Fruit fly (Drosophila melanogaster) whole organism, embryonic: ENCODE data around the gene rgn.

Experiments used
- CG10959 ChIP-seq: fragments of 200-800 bp; sonication (Bioruptor generic); IDR thresholded peaks from 2 replicates; pipeline ENCODE4 v1.3.6; 2022; ENCODE audit warnings: missing biosample characterization, missing genetic modification characterization
- CG11085 ChIP-seq: fragments of 200-800 bp; sonication (Bioruptor generic); IDR thresholded peaks from 2 replicates; pipeline ENCODE4 v1.3.6; 2022; ENCODE audit warnings: missing biosample characterization, missing genetic modification characterization
- CG11560 ChIP-seq: fragments of 200-800 bp; sonication (Bioruptor generic); IDR thresholded peaks from 3 replicates; pipeline ENCODE4 v1.3.6; 2022; ENCODE audit warnings: missing biosample characterization, missing genetic modification characterization
- CG11723 ChIP-seq: fragments of 200-800 bp; sonication (Bioruptor generic); optimal IDR thresholded peaks from 2 replicates; lab custom pipeline; 2017; ENCODE audit warnings: missing biosample characterization, mild to moderate bottlenecking, missing genetic modification characterization
- CG12769 ChIP-seq: fragments of 200-800 bp; sonication (Bioruptor generic); optimal IDR thresholded peaks from 2 replicates; lab custom pipeline; 2019; ENCODE audit warnings: missing biosample characterization, mild to moderate bottlenecking, missing genetic modification characterization, moderate library complexity
- CG13296 ChIP-seq: fragments of 200-800 bp; sonication (Bioruptor generic); optimal IDR thresholded peaks from 3 replicates; lab custom pipeline; 2018; ENCODE audit warnings: missing biosample characterization, mild to moderate bottlenecking, missing genetic modification characterization
- CG13424 ChIP-seq: fragments of 200-800 bp; sonication (Bioruptor generic); optimal IDR thresholded peaks from 2 replicates; lab custom pipeline; 2019; ENCODE audit warnings: missing biosample characterization, mild to moderate bottlenecking, missing genetic modification characterization, moderate library complexity
- CG13775 ChIP-seq: fragments of 200-800 bp; sonication (Bioruptor generic); optimal IDR thresholded peaks from 3 replicates; lab custom pipeline; 2017; ENCODE audit warnings: missing biosample characterization, mild to moderate bottlenecking, missing genetic modification characterization
- CG14965 ChIP-seq: fragments of 200-800 bp; sonication (Bioruptor generic); optimal IDR thresholded peaks from 2 replicates; lab custom pipeline; 2016; ENCODE audit warnings: missing biosample characterization, missing genetic modification characterization, borderline replicate concordance
- CG16779 ChIP-seq: fragments of 200-800 bp; sonication (Bioruptor generic); IDR thresholded peaks from 2 replicates; pipeline ENCODE4 v1.3.6; 2022; ENCODE audit warnings: missing biosample characterization, missing genetic modification characterization
- CG16863 ChIP-seq: fragments of 200-800 bp; sonication (Bioruptor generic); optimal IDR thresholded peaks from 3 replicates; lab custom pipeline; 2016; ENCODE audit warnings: missing biosample characterization, missing genetic modification characterization
- CG18764 ChIP-seq: fragments of 200-800 bp; sonication (Bioruptor generic); optimal IDR thresholded peaks from 3 replicates; lab custom pipeline; 2016; ENCODE audit warnings: missing biosample characterization, missing genetic modification characterization
- CG33213 ChIP-seq: fragments of 200-800 bp; sonication (Bioruptor generic); optimal IDR thresholded peaks from 3 replicates; lab custom pipeline; 2016; ENCODE audit warnings: missing biosample characterization, missing genetic modification characterization
- CG34422 ChIP-seq: fragments of 200-800 bp; sonication (Bioruptor generic); IDR thresholded peaks from 3 replicates; pipeline ENCODE4 v1.3.6; 2022; ENCODE audit warnings: missing biosample characterization, missing genetic modification characterization
- CG3726 ChIP-seq: fragments of 200-800 bp; sonication (Bioruptor generic); IDR thresholded peaks from 3 replicates; pipeline ENCODE4, ENCODE4 v1.3.6; 2022; ENCODE audit warnings: missing biosample characterization, missing genetic modification characterization
- CG4360 ChIP-seq: fragments of 200-800 bp; sonication (Bioruptor generic); IDR thresholded peaks from 2 replicates; pipeline ENCODE4 v1.3.6; 2022; ENCODE audit warnings: missing biosample characterization, missing genetic modification characterization
- CG6683 ChIP-seq: fragments of 200-800 bp; sonication (Bioruptor generic); optimal IDR thresholded peaks from 2 replicates; lab custom pipeline; 2017; ENCODE audit warnings: missing biosample characterization, mild to moderate bottlenecking, missing genetic modification characterization, missing genetic modification reagents
- CG6689 ChIP-seq: fragments of 200-800 bp; sonication (Bioruptor generic); IDR thresholded peaks from 2 replicates; pipeline ENCODE4 v1.3.6; 2022; ENCODE audit warnings: missing biosample characterization, missing genetic modification characterization
- CG7786 ChIP-seq: fragments of 200-800 bp; sonication (Bioruptor generic); optimal IDR thresholded peaks from 2 replicates; lab custom pipeline; 2016; ENCODE audit warnings: missing biosample characterization, missing genetic modification characterization
- CG8089 ChIP-seq: fragments of 200-800 bp; sonication (Bioruptor generic); optimal IDR thresholded peaks from 3 replicates; lab custom pipeline; 2016; ENCODE audit warnings: missing biosample characterization, missing genetic modification characterization
- CG8388 ChIP-seq: fragments of 200-800 bp; sonication (Bioruptor generic); optimal IDR thresholded peaks from 2 replicates; lab custom pipeline; 2019; ENCODE audit warnings: missing biosample characterization, mild to moderate bottlenecking, missing genetic modification characterization, moderate library complexity
- CG8944 ChIP-seq: fragments of 200-800 bp; sonication (Bioruptor generic); optimal IDR thresholded peaks from 3 replicates; lab custom pipeline; 2016; ENCODE audit warnings: missing biosample characterization, missing genetic modification characterization
- CG9437 ChIP-seq: fragments of 200-800 bp; sonication (Bioruptor generic); optimal IDR thresholded peaks from 2 replicates; lab custom pipeline; 2018; ENCODE audit warnings: missing biosample characterization, mild to moderate bottlenecking, missing genetic modification characterization
- Deaf1 ChIP-seq: fragments of 200-800 bp; optimal IDR thresholded peaks from 3 replicates; lab custom pipeline; 2019; ENCODE audit warnings: missing biosample characterization, mild to moderate bottlenecking, missing genetic modification characterization, moderate library complexity
- Dek ChIP-seq: fragments of 200-800 bp; sonication (Bioruptor generic); optimal IDR thresholded peaks from 3 replicates; lab custom pipeline; 2019; ENCODE audit warnings: missing biosample characterization, mild to moderate bottlenecking, missing genetic modification characterization, moderate library complexity
- Dfd ChIP-seq, 2 experiments: fragments of >200 bp; optimal IDR thresholded peaks; 2 replicates each; lab custom pipeline; 2017; ENCODE audit warnings: missing biosample characterization in 2 of 2, missing genetic modification characterization in 2 of 2
- Dip2 ChIP-seq: fragments of 200-800 bp; sonication (Bioruptor generic); IDR thresholded peaks from 2 replicates; pipeline ENCODE4 v1.3.6; 2022; ENCODE audit warnings: missing biosample characterization, missing genetic modification characterization
- Dll ChIP-seq: fragments of 200-800 bp; sonication (Bioruptor generic); IDR thresholded peaks from 4 replicates; pipeline ENCODE4 v1.3.6; 2022; ENCODE audit warnings: missing biosample characterization, missing genetic modification characterization; ENCODE audit not compliant: partially characterized antibody
- E2f1 ChIP-seq: fragments of 200-800 bp; sonication (Bioruptor generic); IDR thresholded peaks from 2 replicates; pipeline ENCODE4 v1.3.6; 2022; ENCODE audit warnings: missing biosample characterization, missing genetic modification characterization
- HLH54F ChIP-seq: fragments of 200-800 bp; sonication (Bioruptor generic); optimal IDR thresholded peaks from 3 replicates; lab custom pipeline; 2016; ENCODE audit warnings: missing biosample characterization, missing genetic modification characterization
- Hey ChIP-seq: fragments of 200-800 bp; sonication (Bioruptor generic); optimal IDR thresholded peaks from 3 replicates; lab custom pipeline; 2018; ENCODE audit warnings: missing biosample characterization, mild to moderate bottlenecking, missing genetic modification characterization
- Mes4 ChIP-seq: fragments of 200-800 bp; sonication (Bioruptor generic); optimal IDR thresholded peaks from 2 replicates; lab custom pipeline; 2016; ENCODE audit warnings: missing biosample characterization, missing genetic modification characterization
- NFAT ChIP-seq: fragments of 200-800 bp; sonication (Bioruptor generic); IDR thresholded peaks from 2 replicates; pipeline ENCODE4 v1.3.6; 2022; ENCODE audit warnings: missing biosample characterization, missing genetic modification characterization
- Oli ChIP-seq: fragments of 200-800 bp; sonication (Bioruptor generic); optimal IDR thresholded peaks from 2 replicates; lab custom pipeline; 2018; ENCODE audit warnings: missing biosample characterization, mild to moderate bottlenecking, missing genetic modification characterization, moderate library complexity
- TFAM ChIP-seq: fragments of 200-800 bp; sonication (Bioruptor generic); optimal IDR thresholded peaks from 2 replicates; lab custom pipeline; 2017; ENCODE audit warnings: missing biosample characterization, missing genetic modification characterization, inconsistent platforms
- croc ChIP-seq: fragments of 200-800 bp; sonication (Bioruptor generic); conservative IDR thresholded peaks from 3 replicates; pipeline ENCODE4 v1.3.6; 2022; ENCODE audit warnings: missing biosample characterization, missing genetic modification characterization
- dm ChIP-seq: fragments of 200-800 bp; sonication (Bioruptor generic); optimal IDR thresholded peaks from 3 replicates; lab custom pipeline; 2016; ENCODE audit warnings: missing biosample characterization, missing genetic modification characterization
- dmrt99B ChIP-seq: fragments of 200-800 bp; sonication (Bioruptor generic); optimal IDR thresholded peaks from 2 replicates; lab custom pipeline; 2018; ENCODE audit warnings: missing biosample characterization, mild to moderate bottlenecking, missing genetic modification characterization, moderate library complexity
- eve ChIP-seq, 2 experiments: fragments of >200 bp; optimal IDR thresholded peaks; 2 replicates each; lab custom pipeline; 2017; ENCODE audit warnings: missing biosample characterization in 2 of 2, missing genetic modification characterization in 2 of 2
- exex ChIP-seq: fragments of 200-800 bp; sonication (Bioruptor generic); optimal IDR thresholded peaks from 4 replicates; lab custom pipeline; 2018; ENCODE audit warnings: missing biosample characterization, mild to moderate bottlenecking, missing genetic modification characterization, moderate library complexity
- grau ChIP-seq: fragments of 200-800 bp; optimal IDR thresholded peaks from 3 replicates; lab custom pipeline; 2019; ENCODE audit warnings: missing biosample characterization, mild to moderate bottlenecking, missing genetic modification characterization, moderate library complexity
- gt ChIP-seq: fragments of 200-800 bp; sonication (Bioruptor generic); IDR thresholded peaks from 2 replicates; pipeline ENCODE4 v1.3.6; 2022; ENCODE audit warnings: missing biosample characterization, missing genetic modification characterization
- inv ChIP-seq: fragments of 200-800 bp; sonication (Bioruptor generic); IDR thresholded peaks from 2 replicates; pipeline ENCODE4 v1.3.6; 2022; ENCODE audit warnings: missing biosample characterization, missing genetic modification characterization; ENCODE audit not compliant: partially characterized antibody
- jigr1 ChIP-seq: fragments of 200-800 bp; sonication (Bioruptor generic); IDR thresholded peaks from 3 replicates; pipeline ENCODE4 v1.3.6; 2022; ENCODE audit warnings: missing biosample characterization, missing genetic modification characterization
- mirr ChIP-seq: fragments of 200-800 bp; sonication (Bioruptor generic); optimal IDR thresholded peaks from 3 replicates; lab custom pipeline; 2018; ENCODE audit warnings: missing biosample characterization, mild to moderate bottlenecking, missing genetic modification characterization
- nmo ChIP-seq: fragments of 200-800 bp; sonication (Bioruptor generic); optimal IDR thresholded peaks from 2 replicates; lab custom pipeline; 2018; ENCODE audit warnings: missing biosample characterization, mild to moderate bottlenecking, missing genetic modification characterization, moderate library complexity
- nom ChIP-seq: fragments of 200-800 bp; sonication (Bioruptor generic); optimal IDR thresholded peaks from 2 replicates; lab custom pipeline; 2017; ENCODE audit warnings: missing biosample characterization, missing genetic modification characterization, mild to moderate bottlenecking, moderate library complexity, missing genetic modification reagents
- onecut ChIP-seq: fragments of 200-800 bp; sonication (Bioruptor generic); IDR thresholded peaks from 2 replicates; pipeline ENCODE4 v1.3.6; 2022; ENCODE audit warnings: missing biosample characterization, missing genetic modification characterization
- pita ChIP-seq: fragments of 200-800 bp; sonication (Bioruptor generic); optimal IDR thresholded peaks from 2 replicates; lab custom pipeline; 2017; ENCODE audit warnings: missing biosample characterization, mild to moderate bottlenecking, missing genetic modification characterization
- prd ChIP-seq, 3 experiments: fragments of >200 bp in 2 of 3; fragments of 200-800 bp in 1 of 3; sonication (Bioruptor generic) in 1 of 3; optimal IDR thresholded peaks in 2 of 3; IDR thresholded peaks in 1 of 3; 2 replicates in 2 of 3; 3 replicates in 1 of 3; pipeline versions ENCODE4 v1.3.6 to Lab custom; 2017 to 2022; ENCODE audit warnings: missing biosample characterization in 1 of 3, missing genetic modification characterization in 1 of 3
- ro ChIP-seq: fragments of 200-800 bp; sonication (Bioruptor generic); IDR thresholded peaks from 2 replicates; pipeline ENCODE4 v1.3.6; 2022; ENCODE audit warnings: missing biosample characterization, missing genetic modification characterization
- vnd ChIP-seq: fragments of 200-800 bp; sonication (Bioruptor generic); IDR thresholded peaks from 3 replicates; pipeline ENCODE4 v1.3.6; 2022; ENCODE audit warnings: missing biosample characterization, missing genetic modification characterization; ENCODE audit not compliant: partially characterized antibody

Gene rgn

dm6 chr3L:21412140-21412539, 29.8 kb downstream of the rgn start (continued):
- TF ChIP-seq CG14965 (GFP tag; lab: Kevin White, UChicago) (no peak), dmrt99B (tag; lab: Kevin White, UChicago) (peak; percentile 6), CG34422 (GFP tag; lab: Robert Waterston, UW) (no peak), onecut (GFP tag; lab: Robert Waterston, UW) (peak; percentile 23), jigr1 (GFP tag; lab: Robert Waterston, UW) (no peak), CG18764 (GFP tag; lab: Kevin White, UChicago) (no peak), CG12769 (peak; percentile 20), CG13775 (GFP tag; lab: Kevin White, UChicago) (no peak), exex (tag; lab: Kevin White, UChicago) (no peak), ro (GFP tag; lab: Robert Waterston, UW) (no peak), Dek (tag; lab: Kevin White, UChicago) (no peak), CG33213 (GFP tag; lab: Kevin White, UChicago) (no peak), TFAM (GFP tag; lab: Kevin White, UChicago) (no peak), CG10959 (GFP tag; lab: Robert Waterston, UW) (no peak), Dll (GFP tag; lab: Robert Waterston, UW) (no peak), CG11085 (no peak), CG7786 (no peak), eve (GFP tag; optimal IDR thresholded peaks at IDR 0.05; lab: Kevin White, UChicago) (peak in 1 of 2 experiments; percentile 9), dm (GFP tag; lab: Kevin White, UChicago) (no peak), CG8089 (no peak), CG16779 (GFP tag; lab: Robert Waterston, UW) (no peak), nom (GFP tag; lab: Kevin White, UChicago) (no peak), CG3726 (no peak), Dfd (GFP tag; optimal IDR thresholded peaks at IDR 0.05; lab: Kevin White, UChicago) (no peak), CG11723 (GFP tag; lab: Kevin White, UChicago) (no peak), Dip2 (GFP tag; lab: Robert Waterston, UW) (no peak), CG4360 (GFP tag; lab: Robert Waterston, UW) (no peak), inv (GFP tag; lab: Robert Waterston, UW) (no peak), HLH54F (GFP tag; lab: Kevin White, UChicago) (no peak), CG13296 (GFP tag; lab: Kevin White, UChicago) (peak; percentile 68), nmo (GFP tag; lab: Kevin White, UChicago) (no peak), CG8944 (GFP tag; lab: Kevin White, UChicago) (no peak), CG9437 (GFP tag; lab: Kevin White, UChicago) (no peak), CG16863 (GFP tag; lab: Kevin White, UChicago) (no peak), Hey (tag; lab: Kevin White, UChicago) (no peak), CG11560 (no peak), CG6689 (no peak), prd (optimal IDR thresholded peaks at IDR 0.05; lab: Kevin White, UChicago) (no peak), prd (GFP tag; IDR thresholded peaks at IDR 0.05; lab: Robert Waterston, UW) (no peak), gt (GFP tag; lab: Robert Waterston, UW) (no peak), CG8388 (GFP tag; lab: Kevin White, UChicago) (no peak), CG13424 (tag; lab: Kevin White, UChicago) (peak; percentile 34), grau (tag; lab: Kevin White, UChicago) (no peak), CG6683 (peak; percentile 23), E2f1 (GFP tag; lab: Robert Waterston, UW) (no peak), Mes4 (no peak), vnd (GFP tag; lab: Robert Waterston, UW) (no peak), pita (GFP tag; lab: Kevin White, UChicago) (no peak), croc (GFP tag; lab: Robert Waterston, UW) (no peak), Oli (no peak), mirr (GFP tag; lab: Kevin White, UChicago) (peak; percentile 37), NFAT (GFP tag; lab: Robert Waterston, UW) (no peak), Deaf1 (no peak)
